Fruit fly (Drosophila melanogaster): ENCODE data around the gene CG1275.
A peak's percentile ranks its signal among the peaks of the same experiment; 100 is the strongest.

The CG1275 gene

DNA sequence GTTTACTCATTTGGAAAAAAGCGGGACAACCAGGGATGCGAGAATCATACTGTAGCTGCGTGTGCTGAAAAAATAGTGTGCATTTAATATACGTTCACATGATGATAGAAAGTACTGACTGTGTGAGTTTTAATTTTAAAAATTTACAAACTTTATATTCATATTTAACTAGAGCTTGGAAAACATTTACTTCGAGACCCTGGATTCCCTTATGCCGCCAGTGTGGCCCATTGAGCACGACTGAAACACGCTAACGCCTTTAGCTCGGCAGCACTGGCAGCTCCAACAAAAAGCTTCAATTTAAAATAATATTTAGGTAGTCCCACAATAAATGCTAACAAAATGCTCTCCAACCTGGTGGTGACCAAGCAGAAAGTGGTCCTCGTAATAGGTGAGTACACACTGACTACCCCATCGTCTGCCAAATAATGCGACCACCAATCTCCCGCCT, at the start of gene CG1275, which contains the start of gene Elp5 (continued):
- TF ChIP-seq esn (GFP tag; optimal IDR thresholded peaks at IDR 0.05): peak; percentile 99
- peak; percentile 98 for TF ChIP-seq CG3919 (GFP tag; optimal IDR thresholded peaks at IDR 0.05)
- peak; percentile 85 for TF ChIP-seq fd85E (GFP tag; optimal IDR thresholded peaks at IDR 0.05)
- peak; percentile 99 for TF ChIP-seq CG15336 (GFP tag; IDR thresholded peaks at IDR 0.05)
- TF ChIP-seq CG16779 (tag; optimal IDR thresholded peaks at IDR 0.05): peak; percentile 94
- peak; percentile 95 to 99 for TF ChIP-seq ss (GFP tag; optimal IDR thresholded peaks at IDR 0.05)
- TF ChIP-seq CG8119 (GFP tag; IDR thresholded peaks at IDR 0.05): peak; percentile 99
- peak; percentile 95 for TF ChIP-seq Blimp-1 (GFP tag; optimal IDR thresholded peaks at IDR 0.05)

DNA sequence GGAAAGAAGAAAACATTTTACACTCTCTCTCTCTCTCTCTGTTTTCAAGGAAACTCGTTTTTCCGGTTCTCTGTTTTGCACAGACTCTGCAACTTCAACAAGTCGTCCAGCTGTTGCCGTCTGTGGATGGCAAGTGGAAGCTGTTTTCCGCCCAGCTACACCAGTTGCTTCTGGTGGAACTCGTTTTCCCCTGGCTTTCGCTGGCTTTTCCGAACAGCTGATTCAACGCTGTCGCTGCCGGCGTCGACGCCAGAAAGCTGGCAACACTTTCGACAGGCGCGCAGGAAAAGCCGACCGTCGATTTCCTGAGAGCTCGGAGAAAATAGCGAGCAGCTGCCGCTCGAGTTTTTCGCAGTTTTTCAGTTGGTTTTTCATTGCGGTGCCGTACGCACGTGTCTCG, 25.3 kb upstream of the CG1275 start, which contains the start of gene MsR2:
Gene MsR2 (plus strand): TSS at position 378 of the 400 bp plus-strand sequence.
- no peak for TF ChIP-seq Lpt (GFP tag; optimal IDR thresholded peaks at IDR 0.05)
- TF ChIP-seq eg (GFP tag; IDR thresholded peaks at IDR 0.05): 0 out of 3 replicates have a peak, but pooled peaks have one; percentile 20

DNA sequence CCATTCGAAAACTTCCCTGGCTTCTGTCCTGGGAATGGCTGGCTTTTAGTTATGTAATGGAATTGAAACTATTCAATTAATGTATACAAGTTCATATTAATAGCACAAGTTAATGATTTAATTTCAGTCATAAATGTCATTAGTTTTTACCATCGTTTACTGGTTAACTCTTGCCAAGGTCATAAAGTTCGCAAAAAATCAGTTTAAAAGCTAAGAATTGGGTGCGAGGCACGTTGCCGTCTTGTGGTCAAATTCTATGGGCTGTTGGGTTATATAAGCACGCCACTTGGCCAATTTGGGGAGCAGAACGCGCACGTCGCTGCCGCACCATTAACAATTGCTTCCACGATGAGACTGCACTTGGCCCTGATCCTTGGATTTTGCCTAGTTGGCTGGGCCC, 19.0 kb upstream of the CG1275 start, which contains the start of gene yellow-g2:
Gene yellow-g2 (plus strand): TSS at position 301 of the 400 bp plus-strand sequence.
- no peak for TF ChIP-seq CG7368 (GFP tag; optimal IDR thresholded peaks at IDR 0.05)
- no peak for TF ChIP-seq pdm3 (GFP tag; optimal IDR thresholded peaks at IDR 0.05)
- no peak for TF ChIP-seq Met (GFP tag; optimal IDR thresholded peaks at IDR 0.05)
- TF ChIP-seq CG9139 (GFP tag; optimal IDR thresholded peaks at IDR 0.05): no peak
- TF ChIP-seq CG8632 (GFP tag; optimal IDR thresholded peaks at IDR 0.05): no peak
- TF ChIP-seq dsx (GFP tag; optimal IDR thresholded peaks at IDR 0.05; ENCODE audit: poor library complexity, severe bottlenecking): no peak
- TF ChIP-seq CG6792 (GFP tag; optimal IDR thresholded peaks at IDR 0.05): no peak
- no peak for TF ChIP-seq CG34406 (GFP tag; optimal IDR thresholded peaks at IDR 0.05)
- no peak for TF ChIP-seq ss (GFP tag; optimal IDR thresholded peaks at IDR 0.05)
- no peak for TF ChIP-seq fkh (GFP tag; optimal IDR thresholded peaks at IDR 0.05)
- no peak for TF ChIP-seq CG6163 (GFP tag; IDR thresholded peaks at IDR 0.05)
- TF ChIP-seq svp (GFP tag): no peak
- TF ChIP-seq vri (GFP tag; optimal IDR thresholded peaks at IDR 0.05): no peak

DNA sequence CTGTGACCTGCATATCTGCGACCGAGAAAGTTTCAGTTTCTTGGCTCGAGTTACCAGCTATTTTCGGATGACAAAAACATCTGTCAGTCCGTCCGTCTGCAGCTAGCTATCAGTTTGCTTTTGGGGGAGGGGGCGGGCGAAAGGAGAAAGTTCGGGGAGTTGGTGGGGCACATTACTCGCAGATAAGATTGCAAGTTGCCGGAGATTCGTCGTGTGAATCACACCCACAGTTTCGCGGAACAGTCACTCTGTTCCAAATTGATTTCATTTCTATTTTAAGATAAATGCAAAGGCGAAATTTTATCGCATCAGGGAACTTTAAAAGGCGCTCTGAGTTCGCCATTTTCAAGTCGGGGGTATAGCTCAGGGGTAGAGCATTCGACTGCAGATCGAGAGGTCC, 16.2 kb upstream of the CG1275 start:
- TF ChIP-seq svp (GFP tag): peak; percentile 47
- TF ChIP-seq fd85E (GFP tag; optimal IDR thresholded peaks at IDR 0.05): no peak
- TF ChIP-seq CG10669 (GFP tag; optimal IDR thresholded peaks at IDR 0.05): no peak
- TF ChIP-seq CG31627 (GFP tag; optimal IDR thresholded peaks at IDR 0.05): no peak

DNA sequence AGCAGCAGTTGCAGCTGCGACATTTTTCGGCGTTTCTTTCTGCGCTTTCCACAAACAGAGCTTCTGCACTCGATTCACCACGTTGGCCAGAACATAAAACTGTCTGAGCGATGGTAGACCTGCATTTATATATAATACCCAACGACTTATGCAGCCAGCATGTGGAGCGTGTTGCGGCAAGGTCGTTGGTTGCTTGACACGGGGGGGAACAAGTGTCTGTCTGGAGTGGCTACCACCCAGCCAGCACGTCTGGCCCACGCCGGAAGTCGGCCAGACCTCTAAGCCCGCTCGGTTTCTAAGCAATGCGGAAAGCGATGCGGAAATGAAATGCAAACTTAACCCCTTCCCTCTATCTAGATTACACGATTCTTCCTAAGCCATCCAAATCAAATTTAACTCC, 15.4 kb upstream of the CG1275 start, which contains the start of gene yellow-g:
Gene yellow-g (minus strand): TSS at position 101 of the 400 bp plus-strand sequence.
- no peak for TF ChIP-seq CG3032 (tag; optimal IDR thresholded peaks at IDR 0.05)
- no peak for TF ChIP-seq CG6854 (GFP tag; optimal IDR thresholded peaks at IDR 0.05)
- no peak for TF ChIP-seq Blimp-1 (GFP tag; optimal IDR thresholded peaks at IDR 0.05)
- TF ChIP-seq CG1621 (tag; optimal IDR thresholded peaks at IDR 0.05): no peak

DNA sequence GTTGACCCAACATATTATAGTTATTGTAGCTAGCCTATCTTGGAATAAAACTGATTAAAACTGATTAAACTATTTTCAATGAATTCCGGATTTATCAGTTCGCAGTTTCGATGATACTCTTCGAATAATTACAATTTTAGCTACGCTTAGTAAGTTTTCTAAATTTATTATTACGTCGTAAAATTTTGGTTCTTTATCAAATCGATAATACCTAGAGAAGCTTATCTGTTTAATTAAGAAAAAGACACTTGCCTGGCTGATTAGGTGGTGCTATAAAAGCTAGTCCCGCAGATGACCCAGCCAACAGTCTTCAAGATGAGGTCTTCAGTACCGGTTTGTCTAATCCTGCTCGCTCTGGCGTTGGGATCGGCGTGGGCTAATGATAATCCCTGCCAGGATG, 11.3 kb upstream of the CG1275 start, which contains the start of gene CG32302:
Gene CG32302 (plus strand): TSS at position 301 of the 400 bp plus-strand sequence.
- no peak for TF ChIP-seq Sox14 (GFP tag; optimal IDR thresholded peaks at IDR 0.05)
- TF ChIP-seq Blimp-1 (GFP tag; optimal IDR thresholded peaks at IDR 0.05): no peak
- TF ChIP-seq spab (GFP tag; optimal IDR thresholded peaks at IDR 0.05): no peak
- TF ChIP-seq achi (GFP tag; optimal IDR thresholded peaks at IDR 0.05): no peak
- TF ChIP-seq CG6808 (GFP tag; optimal IDR thresholded peaks at IDR 0.05): no peak
- no peak for TF ChIP-seq CG11294 (GFP tag; IDR thresholded peaks at IDR 0.05)
- no peak for TF ChIP-seq Eip93F (GFP tag; optimal IDR thresholded peaks at IDR 0.05)
- TF ChIP-seq CG15336 (GFP tag; IDR thresholded peaks at IDR 0.05): no peak
- TF ChIP-seq pdm3 (GFP tag; optimal IDR thresholded peaks at IDR 0.05): no peak
- TF ChIP-seq Hr38 (GFP tag; optimal IDR thresholded peaks at IDR 0.05): no peak
- TF ChIP-seq CG8119 (GFP tag; IDR thresholded peaks at IDR 0.05): no peak
- TF ChIP-seq Hr39 (GFP tag; optimal IDR thresholded peaks at IDR 0.05): no peak
